Fruit fly (Drosophila melanogaster) whole organism, pupa: ENCODE data around the gene Tim17b1.

Experiments used
- CG12605 ChIP-seq: fragments of 200-800 bp; sonication (Bioruptor generic); IDR thresholded peaks from 2 replicates; pipeline ENCODE4 v1.3.6; 2022; ENCODE audit warnings: missing biosample characterization, missing genetic modification characterization
- CG32121 ChIP-seq: fragments of 200-800 bp; sonication (Bioruptor generic); IDR thresholded peaks from 2 replicates; pipeline ENCODE4 v1.3.6; 2022; ENCODE audit warnings: missing biosample characterization, missing genetic modification characterization
- CG4496 ChIP-seq: fragments of 200-800 bp; sonication (Bioruptor generic); IDR thresholded peaks from 3 replicates; pipeline ENCODE4 v1.3.6; 2022; ENCODE audit warnings: missing biosample characterization, missing genetic modification characterization
- D1 ChIP-seq: fragments of 200-800 bp; sonication (Bioruptor generic); optimal IDR thresholded peaks from 2 replicates; lab custom pipeline; 2018; ENCODE audit warnings: missing biosample characterization, mild to moderate bottlenecking, missing genetic modification characterization, moderate library complexity
- Ets98B ChIP-seq: fragments of 200-800 bp; sonication (Bioruptor generic); IDR thresholded peaks from 2 replicates; pipeline ENCODE4 v1.3.6; 2022; ENCODE audit warnings: missing biosample characterization, missing genetic modification characterization
- Pif1A ChIP-seq: fragments of 200-800 bp; sonication (Bioruptor generic); optimal IDR thresholded peaks from 3 replicates; lab custom pipeline; 2016; ENCODE audit warnings: missing biosample characterization, missing genetic modification characterization
- Pif1B ChIP-seq: fragments of 200-800 bp; sonication (Bioruptor generic); optimal IDR thresholded peaks from 3 replicates; lab custom pipeline; 2016; ENCODE audit warnings: missing biosample characterization, missing genetic modification characterization
- Snoo ChIP-seq: fragments of 200-800 bp; sonication (Bioruptor generic); optimal IDR thresholded peaks from 3 replicates; lab custom pipeline; 2017; ENCODE audit warnings: missing biosample characterization, mild to moderate bottlenecking, missing genetic modification characterization, inconsistent platforms
- gl ChIP-seq: fragments of 200-800 bp; sonication (Bioruptor generic); optimal IDR thresholded peaks from 2 replicates; lab custom pipeline; 2018; ENCODE audit warnings: missing biosample characterization, mild to moderate bottlenecking, missing genetic modification characterization
- rn ChIP-seq: fragments of 200-800 bp; sonication (Bioruptor generic); IDR thresholded peaks from 2 replicates; pipeline ENCODE4 v1.3.6; 2022; ENCODE audit warnings: missing biosample characterization, missing genetic modification characterization

DNA sequence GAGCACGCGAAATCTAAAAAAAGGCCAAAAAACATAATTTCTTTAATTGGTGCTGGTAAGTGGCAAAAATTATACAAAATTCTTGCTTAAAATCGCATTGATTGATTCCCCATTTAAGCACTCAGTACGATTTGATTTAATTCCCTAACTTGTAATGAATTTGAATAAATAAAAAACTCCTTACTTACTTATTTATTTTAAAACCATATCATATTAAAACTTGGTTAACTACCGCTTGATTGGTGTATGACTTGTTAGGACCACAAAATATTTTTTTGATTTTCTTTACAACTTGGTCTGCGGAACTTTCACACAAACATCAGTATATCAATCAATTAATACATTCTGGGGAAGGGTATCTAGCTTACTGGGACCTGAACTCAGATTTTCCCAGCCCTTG is 47.1 kb upstream of the Tim17b1 start, which contains the start of gene CG1113:
- no peak for TF ChIP-seq CG4496 (GFP tag; lab: Robert Waterston, UW)
- no peak for TF ChIP-seq Ets98B (GFP tag; lab: Robert Waterston, UW)
- TF ChIP-seq D1, result no peak
- no peak for TF ChIP-seq gl (tag; lab: Kevin White, UChicago)
- no peak for TF ChIP-seq CG12605 (GFP tag; lab: Robert Waterston, UW)
- TF ChIP-seq rn (GFP tag; lab: Robert Waterston, UW), result no peak
- TF ChIP-seq Pif1B (GFP tag; lab: Kevin White, UChicago), result no peak
- TF ChIP-seq Snoo (tag; lab: Kevin White, UChicago), result no peak
- TF ChIP-seq CG32121 (GFP tag; lab: Robert Waterston, UW), result no peak
- no peak for TF ChIP-seq Pif1A (GFP tag; lab: Kevin White, UChicago)
